Fruit fly (Drosophila melanogaster): ENCODE data around the gene SC35.

DNA sequence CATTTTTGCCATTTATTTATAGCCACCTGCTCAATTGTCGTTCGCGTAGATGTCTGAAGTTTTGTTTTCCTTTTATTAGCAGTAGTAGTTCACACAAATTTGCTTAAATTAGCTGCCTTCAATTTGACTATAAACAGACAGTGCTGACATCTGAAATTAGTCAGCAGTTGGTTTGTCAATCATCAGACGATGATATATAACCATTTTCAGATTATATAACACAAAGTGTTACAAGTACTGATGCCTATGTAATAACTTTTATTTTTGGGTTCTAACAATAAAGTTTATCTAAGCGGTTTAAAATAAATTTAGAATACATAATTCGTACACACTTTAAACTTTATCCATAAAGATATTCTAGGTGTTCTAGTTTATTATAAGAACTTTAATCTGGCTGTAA, 47.3 kb upstream of the SC35 start:
- TF ChIP-seq Sin3A (optimal IDR thresholded peaks at IDR 0.05) (no peak), h (optimal IDR thresholded peaks at IDR 0.05) (no peak), ttk (optimal IDR thresholded peaks at IDR 0.05) (no peak)

Measured in Kc167 (cell line).